Worm (Caenorhabditis elegans) whole organism, L4 larva: ENCODE data around the gene sre-33.

Source experiments
- ceh-32 ChIP-seq: sonication (generic microtip); optimal IDR thresholded peaks from 2 replicates; lab custom pipeline; 2016; ENCODE audit warnings: mild to moderate bottlenecking, missing genetic modification characterization, missing compliant biosample characterization; ENCODE audit not compliant: poor library complexity
- dpl-1 ChIP-seq: fragments of 150-350 bp; optimal IDR thresholded peaks from 2 replicates; lab custom pipeline; 2014; ENCODE audit warnings: missing biosample characterization, missing genetic modification reagents, missing genetic modification characterization
- egl-43 ChIP-seq: fragments of 200-800 bp; sonication (Bioruptor generic); IDR thresholded peaks from 2 replicates; pipeline ENCODE4 v1.3.6; 2022; ENCODE audit warnings: missing genetic modification reagents, missing genetic modification characterization, missing compliant biosample characterization
- mep-1 ChIP-seq: fragments of 150-350 bp; sonication (generic microtip); optimal IDR thresholded peaks from 3 replicates; lab custom pipeline; 2014; ENCODE audit warnings: missing biosample characterization, missing genetic modification characterization
- nhr-11 ChIP-seq: fragments of 150-350 bp; optimal IDR thresholded peaks from 2 replicates; lab custom pipeline; 2014; ENCODE audit warnings: missing biosample characterization, missing genetic modification characterization
- nhr-41 ChIP-seq: fragments of 200-800 bp; sonication (Bioruptor generic); IDR thresholded peaks from 2 replicates; pipeline ENCODE4 v1.3.6; 2022; ENCODE audit warnings: missing genetic modification reagents, missing genetic modification characterization, missing compliant biosample characterization

- TF ChIP-seq nhr-41 (GFP tag; lab: Robert Waterston, UW) (no peak), dpl-1 (GFP tag; lab: Kevin White, UChicago) (no peak), ceh-32 (tag; lab: Kevin White, UChicago) (no peak), egl-43 (no peak), mep-1 (tag; lab: Kevin White, UChicago) (no peak), nhr-11 (no peak)
Observed at ce11 chrII:12417996-12418395, 35.1 kb upstream of the sre-33 start.
